Worm (Caenorhabditis elegans): ENCODE measurements around the gene btb-14.

DNA sequence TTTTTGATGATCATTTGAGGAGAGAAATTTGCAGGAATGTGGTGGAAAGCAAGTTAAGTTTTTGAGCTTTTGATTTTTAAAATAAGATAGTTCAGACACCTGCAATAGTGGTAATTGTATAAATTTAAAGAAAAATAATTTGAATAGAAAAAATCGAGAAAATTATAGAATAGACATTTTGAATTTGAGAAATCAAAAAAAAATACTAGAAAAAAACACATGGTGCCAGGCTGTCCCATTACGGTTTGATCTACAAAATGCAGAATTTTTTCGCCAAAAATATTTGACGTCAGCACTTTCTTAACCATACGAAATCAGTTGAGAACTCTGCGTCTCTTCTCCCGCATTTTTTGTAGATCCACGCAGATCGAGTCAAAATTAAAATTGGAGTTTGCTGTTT lies 34.3 kb downstream of the btb-14 start, which contains the start of gene sre-27:
- TF ChIP-seq hif-1 (tag; optimal IDR thresholded peaks at IDR 0.05): no peak
- TF ChIP-seq set-16 (GFP tag; IDR thresholded peaks at IDR 0.05): no peak
- TF ChIP-seq ztf-11 (tag; optimal IDR thresholded peaks at IDR 0.05): no peak
- TF ChIP-seq ama-1 (optimal IDR thresholded peaks at IDR 0.05): no peak
- no peak for TF ChIP-seq fos-1 (tag; optimal IDR thresholded peaks at IDR 0.05)
- no peak for TF ChIP-seq Y5F2A.4 (GFP tag; optimal IDR thresholded peaks at IDR 0.05)
- no peak for TF ChIP-seq ceh-82 (tag; optimal IDR thresholded peaks at IDR 0.05)
- no peak for TF ChIP-seq mxl-2 (GFP tag; conservative IDR thresholded peaks at IDR 0.05)
- no peak for TF ChIP-seq nhr-76 (tag; optimal IDR thresholded peaks at IDR 0.05)
- no peak for TF ChIP-seq tra-1 (GFP tag; IDR thresholded peaks at IDR 0.05)
- no peak for TF ChIP-seq dmd-8 (GFP tag; IDR thresholded peaks at IDR 0.05)
- TF ChIP-seq fkh-10 (GFP tag; optimal IDR thresholded peaks at IDR 0.05): no peak
- TF ChIP-seq saeg-2 (GFP tag; IDR thresholded peaks at IDR 0.05): no peak

All from whole organism, L4 larva.